Worm (Caenorhabditis elegans) whole organism, L1 larva: Measurements from ENCODE around the gene rol-8.

Experiments used
- C16A3.4 ChIP-seq: fragments of 150-350 bp; optimal IDR thresholded peaks from 2 replicates; lab custom pipeline; 2014; ENCODE audit warnings: missing biosample characterization, missing genetic modification characterization
- alr-1 ChIP-seq: fragments of 200-800 bp; sonication (Bioruptor generic); optimal IDR thresholded peaks from 2 replicates; lab custom pipeline; 2018; ENCODE audit warnings: borderline replicate concordance, mild to moderate bottlenecking, missing genetic modification characterization, missing compliant biosample characterization
- ceh-88 ChIP-seq: fragments of 200-800 bp; sonication (Bioruptor generic); IDR thresholded peaks from 2 replicates; pipeline ENCODE4 v1.3.6; 2022; ENCODE audit warnings: missing genetic modification characterization, missing compliant biosample characterization
- skn-1 ChIP-seq: fragments of 150-350 bp; optimal IDR thresholded peaks from 2 replicates; lab custom pipeline; 2014; ENCODE audit warnings: missing biosample characterization, missing genetic modification characterization
- unc-86 ChIP-seq: sonication (generic microtip); optimal IDR thresholded peaks from 2 replicates; lab custom pipeline; 2016; ENCODE audit warnings: missing genetic modification characterization, missing compliant biosample characterization
- ztf-11 ChIP-seq, 2 experiments: sonication (generic microtip); optimal IDR thresholded peaks; 2 replicates each; lab custom pipeline; 2016 to 2017; ENCODE audit warnings: missing genetic modification characterization in 2 of 2, missing biosample characterization in 1 of 2, missing compliant biosample characterization in 1 of 2

ce11 chrII:7529078-7529683 is 14.7 kb upstream of the rol-8 start, which contains the start of gene ZK1290.5:
- TF ChIP-seq alr-1 (tag; lab: Kevin White, UChicago), result no peak
- peak; percentile 61 for TF ChIP-seq C16A3.4 (tag; lab: Kevin White, UChicago)
- peak; percentile 53 for TF ChIP-seq ceh-88 (GFP tag; lab: Robert Waterston, UW)
- TF ChIP-seq unc-86, result no peak
- no peak for TF ChIP-seq ztf-11 (tag; optimal IDR thresholded peaks at IDR 0.05; lab: Kevin White, UChicago)
- TF ChIP-seq skn-1, result peak; percentile 83
